Worm (Caenorhabditis elegans) whole organism, late embryonic: ENCODE measurements around the gene swsn-4.

Source experiments
- Y22D7AL.16 ChIP-seq: sonication (generic microtip); optimal IDR thresholded peaks from 2 replicates; lab custom pipeline; 2016; ENCODE audit warnings: missing genetic modification characterization, missing compliant biosample characterization
- ceh-14 ChIP-seq: sonication (generic microtip); optimal IDR thresholded peaks from 2 replicates; lab custom pipeline; 2016; ENCODE audit warnings: missing genotype, missing genetic modification characterization, missing compliant biosample characterization
- ceh-48 ChIP-seq: sonication (generic microtip); optimal IDR thresholded peaks from 2 replicates; lab custom pipeline; 2016; ENCODE audit warnings: missing genetic modification characterization, inconsistent platforms, missing compliant biosample characterization
- elt-2 ChIP-seq: sonication (generic microtip); optimal IDR thresholded peaks from 2 replicates; lab custom pipeline; 2016; ENCODE audit warnings: missing genetic modification reagents, missing genetic modification characterization, missing compliant biosample characterization
- ztf-16 ChIP-seq: sonication (generic microtip); optimal IDR thresholded peaks from 2 replicates; lab custom pipeline; 2017; ENCODE audit warnings: missing genetic modification characterization, missing compliant biosample characterization

- TF ChIP-seq ztf-16, result no peak
- TF ChIP-seq elt-2 (tag; lab: Kevin White, UChicago), result no peak
- TF ChIP-seq Y22D7AL.16 (tag; lab: Kevin White, UChicago), result no peak
- no peak for TF ChIP-seq ceh-48
- TF ChIP-seq ceh-14 (tag; lab: Kevin White, UChicago), result no peak
These were observed 51.1 kb downstream of the swsn-4 start, which contains the start of gene rap-3 for ce11 chrIV:11176967-11177366.
